Fruit fly (Drosophila melanogaster): Measurements from ENCODE around the gene alpha-Man-IIa.

Gene alpha-Man-IIa

DNA sequence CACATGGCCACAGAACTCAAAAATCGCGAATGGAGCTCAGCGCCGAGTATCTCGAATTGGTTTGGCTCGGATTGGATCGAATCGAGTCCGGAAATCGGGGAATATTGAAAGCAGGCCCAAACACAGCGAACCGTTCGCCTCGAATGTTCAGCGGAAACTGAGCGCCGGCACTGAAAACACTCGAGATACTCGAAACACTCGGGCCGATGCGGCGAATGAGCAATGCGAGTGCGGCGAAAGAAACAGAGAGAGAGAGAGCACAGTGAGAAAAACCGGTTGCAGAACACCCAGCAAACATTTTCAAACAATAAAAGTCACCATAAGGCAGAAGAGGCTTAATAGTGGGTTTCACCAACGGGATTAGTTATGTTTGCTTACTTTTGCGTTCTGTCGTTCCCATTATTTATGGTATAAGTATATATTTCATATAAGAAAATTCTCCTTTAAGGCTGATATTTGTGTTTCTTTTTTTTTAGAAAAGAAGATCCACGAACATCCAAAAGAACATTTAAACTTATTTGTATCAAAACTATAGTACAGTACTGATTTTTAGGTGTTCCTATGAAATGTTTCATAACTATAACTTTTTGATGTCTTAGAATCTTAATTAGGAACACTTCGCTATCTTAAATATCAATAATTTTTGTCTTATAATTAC, 17.8 kb upstream of the alpha-Man-IIa start, which contains the start of gene FER (continued):
- TF ChIP-seq Dll (GFP tag; IDR thresholded peaks at IDR 0.05; ENCODE audit: partially characterized antibody) (no peak), Six4 (GFP tag; optimal IDR thresholded peaks at IDR 0.05) (no peak), Tbp (GFP tag; optimal IDR thresholded peaks at IDR 0.05) (no peak), eve (GFP tag; optimal IDR thresholded peaks at IDR 0.05) (no peak), bbx (GFP tag; IDR thresholded peaks at IDR 0.05; ENCODE audit: partially characterized antibody) (peak; percentile 80), Antp (GFP tag; optimal IDR thresholded peaks at IDR 0.05) (peak; percentile 38), CrebB (tag; optimal IDR thresholded peaks at IDR 0.05) (peak; percentile 75), stwl (tag; optimal IDR thresholded peaks at IDR 0.05) (no peak), CG7357 (GFP tag; IDR thresholded peaks at IDR 0.05) (no peak), CG12219 (GFP tag; optimal IDR thresholded peaks at IDR 0.05) (peak; percentile 55), CG1602 (GFP tag; optimal IDR thresholded peaks at IDR 0.05) (peak; percentile 47), Ptx1 (GFP tag; IDR thresholded peaks at IDR 0.05) (no peak), Xrp1 (GFP tag; IDR thresholded peaks at IDR 0.05) (peak; percentile 33; the same call in 1 of the 2 replicates), amos (GFP tag; IDR thresholded peaks at IDR 0.05; ENCODE audit: partially characterized antibody) (peak; percentile 74; the same call in 1 of the 2 replicates), HmgZ (tag; optimal IDR thresholded peaks at IDR 0.05) (peak; percentile 63), hkb (optimal IDR thresholded peaks at IDR 0.05) (no peak), hkb (GFP tag; IDR thresholded peaks at IDR 0.05) (peak; percentile 47), ro (GFP tag; IDR thresholded peaks at IDR 0.05) (no peak), CG14860 (GFP tag; IDR thresholded peaks at IDR 0.05; ENCODE audit: partially characterized antibody) (no peak), CG17359 (tag; optimal IDR thresholded peaks at IDR 0.05) (peak; percentile 32), CG6272 (GFP tag; IDR thresholded peaks at IDR 0.05) (peak; percentile 30; the same call in 1 of the 2 replicates), CG3163 (GFP tag; optimal IDR thresholded peaks at IDR 0.05) (peak; percentile 48), CG4730 (GFP tag; IDR thresholded peaks at IDR 0.05) (no peak), CG10366 (GFP tag; IDR thresholded peaks at IDR 0.05) (no peak), dmrt99B (tag; optimal IDR thresholded peaks at IDR 0.05) (peak; percentile 14), CG3281 (GFP tag; optimal IDR thresholded peaks at IDR 0.05) (peak; percentile 23), ERR (GFP tag; optimal IDR thresholded peaks at IDR 0.05) (peak; percentile 36), hth (optimal IDR thresholded peaks at IDR 0.05) (no peak), CG1832 (GFP tag; optimal IDR thresholded peaks at IDR 0.05) (peak; percentile 78), tll (GFP tag; optimal IDR thresholded peaks at IDR 0.05) (peak in 1 of 2 experiments; percentile 50), bab2 (GFP tag; optimal IDR thresholded peaks at IDR 0.05) (no peak), Hand (GFP tag; optimal IDR thresholded peaks at IDR 0.05) (no peak), CG11398 (GFP tag; optimal IDR thresholded peaks at IDR 0.05) (peak; percentile 15), CG9932 (GFP tag; IDR thresholded peaks at IDR 0.05) (peak; percentile 32; the same call in 1 of the 2 replicates), Max (GFP tag; optimal IDR thresholded peaks at IDR 0.05) (no peak), CG16779 (GFP tag; IDR thresholded peaks at IDR 0.05) (peak; percentile 64; the same call in 1 of the 2 replicates), btn (GFP tag; optimal IDR thresholded peaks at IDR 0.05) (no peak), CG2129 (GFP tag; IDR thresholded peaks at IDR 0.05; ENCODE audit: partially characterized antibody) (no peak), ind (GFP tag; optimal IDR thresholded peaks at IDR 0.05) (no peak), Doc3 (GFP tag; IDR thresholded peaks at IDR 0.05; ENCODE audit: partially characterized antibody) (no peak), eyg (GFP tag; optimal IDR thresholded peaks at IDR 0.05) (no peak), bcd (GFP tag; optimal IDR thresholded peaks at IDR 0.05) (no peak), Doc2 (GFP tag; IDR thresholded peaks at IDR 0.05) (no peak), Ets65A (GFP tag) (peak; percentile 80), CG11247 (GFP tag; IDR thresholded peaks at IDR 0.05) (no peak), ara (GFP tag; IDR thresholded peaks at IDR 0.05) (no peak), Kr (GFP tag; optimal IDR thresholded peaks at IDR 0.05) (no peak), HmgD (GFP tag; optimal IDR thresholded peaks at IDR 0.05) (peak; percentile 69), Atf3 (GFP tag; optimal IDR thresholded peaks at IDR 0.05) (peak; percentile 5), ssp (GFP tag; IDR thresholded peaks at IDR 0.05) (no peak), zen (tag; optimal IDR thresholded peaks at IDR 0.05) (no peak)
